Worm (Caenorhabditis elegans): ENCODE data around the gene Y49E10.4.

Gene Y49E10.4

ce11 chrIII:12349027-12349426 lies 34.6 kb downstream of the Y49E10.4 start:
- no peak for TF ChIP-seq mbf-1 (tag; optimal IDR thresholded peaks at IDR 0.05)
- TF ChIP-seq dmd-4 (tag; optimal IDR thresholded peaks at IDR 0.05), result no peak
- TF ChIP-seq lsy-2 (tag; optimal IDR thresholded peaks at IDR 0.05), result no peak
- TF ChIP-seq peb-1 (tag; optimal IDR thresholded peaks at IDR 0.05), result no peak
- no peak for TF ChIP-seq nhr-10 (tag; optimal IDR thresholded peaks at IDR 0.05)
- no peak for TF ChIP-seq elt-1 (tag; optimal IDR thresholded peaks at IDR 0.05)
- TF ChIP-seq ztf-4 (tag; optimal IDR thresholded peaks at IDR 0.05), result no peak
- TF ChIP-seq mab-5 (tag; optimal IDR thresholded peaks at IDR 0.05), result no peak
- TF ChIP-seq nhr-129 (tag; optimal IDR thresholded peaks at IDR 0.05), result no peak
- TF ChIP-seq aly-2 (tag; optimal IDR thresholded peaks at IDR 0.05), result no peak
- TF ChIP-seq nhr-21 (tag; optimal IDR thresholded peaks at IDR 0.05), result no peak
- no peak for TF ChIP-seq skn-1 (tag; optimal IDR thresholded peaks at IDR 0.05)

ce11 chrIII:12344940-12345339 lies 38.7 kb downstream of the Y49E10.4 start:
- TF ChIP-seq zag-1 (tag; optimal IDR thresholded peaks at IDR 0.05) (no peak), lsy-2 (tag; optimal IDR thresholded peaks at IDR 0.05) (peak in 1 of 2 experiments; percentile 53), F13H6.1 (tag; optimal IDR thresholded peaks at IDR 0.05) (no peak)

- TF ChIP-seq ztf-4 (tag; optimal IDR thresholded peaks at IDR 0.05) (no peak), crh-2 (tag; optimal IDR thresholded peaks at IDR 0.05) (peak; percentile 64), egl-27 (tag; optimal IDR thresholded peaks at IDR 0.05) (peak; percentile 70), nhr-11 (tag; optimal IDR thresholded peaks at IDR 0.05) (no peak), nhr-129 (tag; optimal IDR thresholded peaks at IDR 0.05) (peak; percentile 91), nhr-25 (tag; optimal IDR thresholded peaks at IDR 0.05) (peak; percentile 76), lsy-2 (tag; optimal IDR thresholded peaks at IDR 0.05) (peak; percentile 47 to 73), snpc-4 (tag; optimal IDR thresholded peaks at IDR 0.05) (peak; percentile 53), C34F6.9 (tag; optimal IDR thresholded peaks at IDR 0.05) (peak; percentile 81), sma-3 (GFP tag; optimal IDR thresholded peaks at IDR 0.05) (peak; percentile 73), zag-1 (tag; optimal IDR thresholded peaks at IDR 0.05) (peak; percentile 4), F13H6.1 (tag; optimal IDR thresholded peaks at IDR 0.05) (peak; percentile 80), mdl-1 (tag; optimal IDR thresholded peaks at IDR 0.05) (no peak), blmp-1 (tag; optimal IDR thresholded peaks at IDR 0.05; ENCODE audit: insufficient read depth) (peak; percentile 63), peb-1 (tag; optimal IDR thresholded peaks at IDR 0.05) (no peak), gmeb-1 (tag; optimal IDR thresholded peaks at IDR 0.05) (peak; percentile 67), nhr-6 (tag; optimal IDR thresholded peaks at IDR 0.05) (no peak), ama-1 (optimal IDR thresholded peaks at IDR 0.05) (no peak), lin-13 (GFP tag; optimal IDR thresholded peaks at IDR 0.05) (peak; percentile 35), sma-9 (GFP tag; optimal IDR thresholded peaks at IDR 0.05) (peak; percentile 77), sma-9 (tag; optimal IDR thresholded peaks at IDR 0.05) (no peak), fos-1 (tag; optimal IDR thresholded peaks at IDR 0.05) (peak; percentile 94), unc-55 (GFP tag; optimal IDR thresholded peaks at IDR 0.05) (peak; percentile 63), nhr-21 (tag; optimal IDR thresholded peaks at IDR 0.05) (peak; percentile 22), sem-4 (tag; optimal IDR thresholded peaks at IDR 0.05) (peak; percentile 83)
Observed at ce11 chrIII:12335400-12335994, 48.1 kb downstream of the Y49E10.4 start.

ce11 chrIII:12334268-12334667 lies 49.3 kb downstream of the Y49E10.4 start:
- TF ChIP-seq ztf-1 (GFP tag; conservative IDR thresholded peaks at IDR 0.05) (no peak), mbf-1 (tag; optimal IDR thresholded peaks at IDR 0.05) (no peak), mdl-1 (tag; optimal IDR thresholded peaks at IDR 0.05) (no peak)

ce11 chrIII:12333445-12333844 lies 50.2 kb downstream of the Y49E10.4 start, which contains the start of gene zip-1:
Gene zip-1 (plus strand): TSS chrIII:12333745.
- TF ChIP-seq mbf-1 (tag; optimal IDR thresholded peaks at IDR 0.05), result no peak
- TF ChIP-seq nhr-77 (tag; optimal IDR thresholded peaks at IDR 0.05), result no peak
- TF ChIP-seq nhr-12 (tag; optimal IDR thresholded peaks at IDR 0.05), result no peak
- no peak for TF ChIP-seq nhr-23 (tag; optimal IDR thresholded peaks at IDR 0.05)
- no peak for TF ChIP-seq lin-11 (tag; optimal IDR thresholded peaks at IDR 0.05)
- no peak for TF ChIP-seq nhr-11 (tag; optimal IDR thresholded peaks at IDR 0.05)
- no peak for TF ChIP-seq zag-1 (tag; optimal IDR thresholded peaks at IDR 0.05)
- TF ChIP-seq ztf-1 (GFP tag; conservative IDR thresholded peaks at IDR 0.05), result no peak
- no peak for TF ChIP-seq ZK546.5 (tag; optimal IDR thresholded peaks at IDR 0.05)
- no peak for TF ChIP-seq R02D3.7 (tag; optimal IDR thresholded peaks at IDR 0.05)
- TF ChIP-seq C34F6.9 (tag; optimal IDR thresholded peaks at IDR 0.05), result no peak
- TF ChIP-seq snpc-4 (tag; optimal IDR thresholded peaks at IDR 0.05), result no peak
- TF ChIP-seq peb-1 (tag; optimal IDR thresholded peaks at IDR 0.05), result no peak
- no peak for TF ChIP-seq alr-1 (tag; optimal IDR thresholded peaks at IDR 0.05)
- TF ChIP-seq F13H6.1 (tag; optimal IDR thresholded peaks at IDR 0.05), result no peak
- no peak for TF ChIP-seq gmeb-1 (tag; optimal IDR thresholded peaks at IDR 0.05)
- TF ChIP-seq lin-13 (GFP tag; optimal IDR thresholded peaks at IDR 0.05), result no peak
- no peak for TF ChIP-seq skn-1 (tag; optimal IDR thresholded peaks at IDR 0.05)
